Worm (Caenorhabditis elegans) whole organism, L1 larva: ENCODE data around the gene F43H9.4.

Experiments used
- C04F5.9 ChIP-seq: sonication (generic microtip); optimal IDR thresholded peaks from 2 replicates; lab custom pipeline; 2016; ENCODE audit warnings: missing genetic modification characterization, missing compliant biosample characterization
- C16A3.4 ChIP-seq: fragments of 150-350 bp; optimal IDR thresholded peaks from 2 replicates; lab custom pipeline; 2014; ENCODE audit warnings: missing biosample characterization, missing genetic modification characterization
- F16B12.6 ChIP-seq: fragments of 150-350 bp; optimal IDR thresholded peaks from 2 replicates; lab custom pipeline; 2014; ENCODE audit warnings: missing biosample characterization, missing genetic modification characterization
- Y116A8C.19 ChIP-seq: sonication (generic microtip); optimal IDR thresholded peaks from 2 replicates; lab custom pipeline; 2016; ENCODE audit warnings: missing compliant biosample characterization, missing genetic modification characterization, borderline replicate concordance
- aha-1 ChIP-seq: fragments of 150-350 bp; optimal IDR thresholded peaks from 2 replicates; lab custom pipeline; 2014; ENCODE audit warnings: missing biosample characterization, missing genetic modification characterization
- aly-2 ChIP-seq: fragments of 150-350 bp; optimal IDR thresholded peaks from 2 replicates; lab custom pipeline; 2014; ENCODE audit warnings: missing biosample characterization, missing genetic modification characterization
- ama-1 ChIP-seq: fragments of 150-350 bp; optimal IDR thresholded peaks from 2 replicates; lab custom pipeline; 2014
- blmp-1 ChIP-seq: fragments of 150-350 bp; optimal IDR thresholded peaks from 2 replicates; lab custom pipeline; 2014; ENCODE audit warnings: missing biosample characterization, missing genetic modification characterization
- ceh-8 ChIP-seq: fragments of 200-800 bp; sonication (Bioruptor generic); optimal IDR thresholded peaks from 2 replicates; lab custom pipeline; 2018; ENCODE audit warnings: mild to moderate bottlenecking, missing genetic modification characterization, moderate library complexity, missing compliant biosample characterization
- ceh-90 ChIP-seq: sonication (generic microtip); optimal IDR thresholded peaks from 2 replicates; lab custom pipeline; 2016; ENCODE audit warnings: missing genetic modification characterization, missing compliant biosample characterization
- ces-1 ChIP-seq: fragments of 150-350 bp; optimal IDR thresholded peaks from 2 replicates; lab custom pipeline; 2014; ENCODE audit warnings: missing biosample characterization, missing genetic modification reagents, missing genetic modification characterization
- dpl-1 ChIP-seq, 3 experiments: fragments of 150-350 bp in 2 of 3; sonication (generic microtip) in 1 of 3; optimal IDR thresholded peaks; 2 replicates each; lab custom pipeline; 2014 to 2017; ENCODE audit warnings: missing biosample characterization in 3 of 3, missing genetic modification characterization in 3 of 3, missing genetic modification reagents in 3 of 3
- efl-1 ChIP-seq, 4 experiments: fragments of 150-350 bp; optimal IDR thresholded peaks in 3 of 4; peaks in 1 of 4; 1 replicate in 1 of 4; 2 replicates in 3 of 4; lab custom pipeline; 2014; ENCODE audit warnings: missing biosample characterization in 2 of 4, missing genetic modification characterization in 2 of 4, missing genetic modification reagents in 2 of 4
- efl-3 ChIP-seq: fragments of 200-800 bp; sonication (Bioruptor generic); optimal IDR thresholded peaks from 2 replicates; lab custom pipeline; 2018; ENCODE audit warnings: mild to moderate bottlenecking, missing genetic modification characterization, missing compliant biosample characterization
- egl-27 ChIP-seq, 2 experiments: fragments of 150-350 bp in 1 of 2; sonication (generic microtip); optimal IDR thresholded peaks; 3 replicates each; lab custom pipeline; 2017 to 2018; ENCODE audit warnings: missing biosample characterization in 2 of 2, missing genetic modification characterization in 2 of 2, missing genetic modification reagents in 2 of 2
- elt-3 ChIP-seq, 6 experiments: fragments of 150-350 bp in 1 of 6; sonication (generic microtip); optimal IDR thresholded peaks; 2 replicates each; lab custom pipeline; 2017 to 2018; ENCODE audit warnings: missing biosample characterization in 6 of 6, missing genetic modification characterization in 6 of 6, inconsistent platforms in 1 of 6
- fkh-10 ChIP-seq: sonication (generic microtip); optimal IDR thresholded peaks from 2 replicates; lab custom pipeline; 2017; ENCODE audit warnings: missing biosample characterization, missing genetic modification reagents, missing genetic modification characterization
- fos-1 ChIP-seq: fragments of 150-350 bp; optimal IDR thresholded peaks from 2 replicates; lab custom pipeline; 2014; ENCODE audit warnings: missing biosample characterization, missing genetic modification characterization
- grh-1 ChIP-seq: fragments of 200-800 bp; sonication (Bioruptor generic); IDR thresholded peaks from 2 replicates; pipeline ENCODE4 v1.3.6; 2022; ENCODE audit warnings: missing genetic modification reagents, missing genetic modification characterization, missing compliant biosample characterization
- hlh-4 ChIP-seq: sonication (generic microtip); optimal IDR thresholded peaks from 2 replicates; lab custom pipeline; 2016; ENCODE audit warnings: mild to moderate bottlenecking, missing genetic modification characterization, missing compliant biosample characterization
- hpl-2 ChIP-seq: fragments of 150-350 bp; optimal IDR thresholded peaks from 2 replicates; lab custom pipeline; 2014; ENCODE audit warnings: missing biosample characterization, missing genetic modification reagents, missing genetic modification characterization
- isw-1 ChIP-seq: fragments of 200-800 bp; sonication (Bioruptor generic); IDR thresholded peaks from 2 replicates; pipeline ENCODE4 v1.3.6; 2022; ENCODE audit warnings: missing genetic modification characterization, missing compliant biosample characterization
- jun-1 ChIP-seq: fragments of 150-350 bp; optimal IDR thresholded peaks from 2 replicates; lab custom pipeline; 2014; ENCODE audit warnings: missing biosample characterization, missing genetic modification reagents, missing genetic modification characterization
- lin-15B ChIP-seq: fragments of 150-350 bp; sonication (generic microtip); optimal IDR thresholded peaks from 3 replicates; lab custom pipeline; 2014; ENCODE audit warnings: missing biosample characterization, missing genetic modification characterization
- lin-35 ChIP-seq, 2 experiments: fragments of 150-350 bp; optimal IDR thresholded peaks; 2 replicates each; lab custom pipeline; 2014; ENCODE audit warnings: missing biosample characterization in 2 of 2, missing genetic modification characterization in 2 of 2, missing genetic modification reagents in 2 of 2
- lir-3 ChIP-seq: sonication (generic microtip); optimal IDR thresholded peaks from 2 replicates; lab custom pipeline; 2016; ENCODE audit warnings: mild to moderate bottlenecking, missing genetic modification characterization, moderate library complexity, missing compliant biosample characterization; ENCODE audit not compliant: poor library complexity
- lsy-2 ChIP-seq, 2 experiments: fragments of 150-350 bp; optimal IDR thresholded peaks; 2 replicates each; lab custom pipeline; 2014; ENCODE audit warnings: missing biosample characterization in 2 of 2, missing genetic modification characterization in 2 of 2
- mdl-1 ChIP-seq, 2 experiments: fragments of 150-350 bp; optimal IDR thresholded peaks; 2 replicates each; lab custom pipeline; 2014 to 2017; ENCODE audit warnings: missing biosample characterization in 2 of 2, missing genetic modification characterization in 2 of 2, inconsistent platforms in 1 of 2
- nhr-12 ChIP-seq: sonication (generic microtip); optimal IDR thresholded peaks from 2 replicates; lab custom pipeline; 2017; ENCODE audit warnings: missing biosample characterization, missing genetic modification characterization
- nhr-19 ChIP-seq: fragments of 200-800 bp; sonication (Bioruptor generic); conservative IDR thresholded peaks from 2 replicates; pipeline ENCODE4 v1.3.6; 2022; ENCODE audit warnings: missing genetic modification characterization, missing compliant biosample characterization
- nhr-20 ChIP-seq: sonication (generic microtip); optimal IDR thresholded peaks from 2 replicates; lab custom pipeline; 2016; ENCODE audit warnings: mild to moderate bottlenecking, missing genetic modification characterization, missing compliant biosample characterization
- nhr-237 ChIP-seq: fragments of 150-350 bp; optimal IDR thresholded peaks from 2 replicates; lab custom pipeline; 2014; ENCODE audit warnings: missing biosample characterization, missing genetic modification characterization
- nhr-71 ChIP-seq: sonication (generic microtip); optimal IDR thresholded peaks from 2 replicates; lab custom pipeline; 2016; ENCODE audit warnings: mild to moderate bottlenecking, missing genetic modification characterization, moderate library complexity, missing compliant biosample characterization
- nhr-77 ChIP-seq: fragments of 150-350 bp; optimal IDR thresholded peaks from 2 replicates; lab custom pipeline; 2014; ENCODE audit warnings: missing biosample characterization, missing genetic modification characterization
- nhr-85 ChIP-seq: sonication (generic microtip); peaks from one replicate; lab custom pipeline; 2016; ENCODE audit warnings: missing genetic modification characterization, inconsistent platforms, missing compliant biosample characterization
- nhr-90 ChIP-seq: sonication (generic microtip); optimal IDR thresholded peaks from 2 replicates; lab custom pipeline; 2016; ENCODE audit warnings: mild to moderate bottlenecking, missing genetic modification characterization, missing compliant biosample characterization; ENCODE audit not compliant: poor library complexity
- pag-3 ChIP-seq: sonication (generic microtip); optimal IDR thresholded peaks from 2 replicates; lab custom pipeline; 2017; ENCODE audit warnings: missing genetic modification characterization, mild to moderate bottlenecking, missing compliant biosample characterization, antibody characterized with exemption, borderline replicate concordance; ENCODE audit not compliant: insufficient read depth
- pax-3 ChIP-seq: fragments of 200-800 bp; sonication (Bioruptor generic); optimal IDR thresholded peaks from 2 replicates; lab custom pipeline; 2018; ENCODE audit warnings: mild to moderate bottlenecking, missing genetic modification characterization, moderate library complexity, missing compliant biosample characterization
- pqm-1 ChIP-seq: sonication (generic microtip); optimal IDR thresholded peaks from 3 replicates; lab custom pipeline; 2017; ENCODE audit warnings: missing biosample characterization, missing genetic modification characterization
- rnt-1 ChIP-seq: sonication (generic microtip); optimal IDR thresholded peaks from 2 replicates; lab custom pipeline; 2016; ENCODE audit warnings: mild to moderate bottlenecking, missing genetic modification characterization, moderate library complexity, missing compliant biosample characterization
- skn-1 ChIP-seq: fragments of 150-350 bp; optimal IDR thresholded peaks from 2 replicates; lab custom pipeline; 2014; ENCODE audit warnings: missing biosample characterization, missing genetic modification characterization
- snpc-4 ChIP-seq: fragments of 150-350 bp; optimal IDR thresholded peaks from 2 replicates; lab custom pipeline; 2014; ENCODE audit warnings: missing biosample characterization, missing genetic modification characterization
- snu-23 ChIP-seq: sonication (generic microtip); optimal IDR thresholded peaks from 2 replicates; lab custom pipeline; 2016; ENCODE audit warnings: missing genetic modification characterization, missing compliant biosample characterization
- sox-4 ChIP-seq: sonication (generic microtip); optimal IDR thresholded peaks from 2 replicates; lab custom pipeline; 2016; ENCODE audit warnings: missing genetic modification characterization, missing compliant biosample characterization
- swsn-7 ChIP-seq: sonication (generic microtip); optimal IDR thresholded peaks from 2 replicates; lab custom pipeline; 2016; ENCODE audit warnings: missing genetic modification characterization, missing compliant biosample characterization
- tbx-2 ChIP-seq: sonication (generic microtip); optimal IDR thresholded peaks from 2 replicates; lab custom pipeline; 2016; ENCODE audit warnings: missing genetic modification characterization, missing compliant biosample characterization
- unc-62 ChIP-seq: fragments of 150-350 bp; optimal IDR thresholded peaks from 2 replicates; lab custom pipeline; 2014; ENCODE audit warnings: missing biosample characterization, missing genetic modification reagents, missing genetic modification characterization
- unc-98 ChIP-seq: fragments of 200-800 bp; sonication (Bioruptor generic); IDR thresholded peaks from 2 replicates; pipeline ENCODE4 v1.3.6; 2022; ENCODE audit warnings: missing genetic modification characterization, missing compliant biosample characterization
- vab-15 ChIP-seq: sonication (generic microtip); optimal IDR thresholded peaks from 2 replicates; lab custom pipeline; 2017; ENCODE audit warnings: missing genotype, mild to moderate bottlenecking, missing genetic modification characterization, missing compliant biosample characterization
- zag-1 ChIP-seq: fragments of 150-350 bp; optimal IDR thresholded peaks from 2 replicates; lab custom pipeline; 2014; ENCODE audit warnings: missing biosample characterization, missing genetic modification characterization
- zip-4 ChIP-seq: fragments of 200-800 bp; sonication (Bioruptor generic); optimal IDR thresholded peaks from 2 replicates; lab custom pipeline; 2018; ENCODE audit warnings: mild to moderate bottlenecking, missing genetic modification characterization, moderate library complexity, missing compliant biosample characterization
- ztf-11 ChIP-seq, 2 experiments: sonication (generic microtip); optimal IDR thresholded peaks; 2 replicates each; lab custom pipeline; 2016 to 2017; ENCODE audit warnings: missing genetic modification characterization in 2 of 2, missing biosample characterization in 1 of 2, missing compliant biosample characterization in 1 of 2

F43H9.4 gene

ce11 chrV:8027429-8028142, 1.1 kb downstream of the F43H9.4 start:
- no peak for TF ChIP-seq unc-62 (GFP tag; lab: Kevin White, UChicago)
- no peak for TF ChIP-seq Y116A8C.19 (tag; lab: Kevin White, UChicago)
- TF ChIP-seq lsy-2 (tag; optimal IDR thresholded peaks at IDR 0.05; lab: Kevin White, UChicago) = peak in 1 of 2 experiments; percentile 53
- no peak for TF ChIP-seq pag-3 (tag; lab: Kevin White, UChicago)
- TF ChIP-seq ces-1 (GFP tag; lab: Kevin White, UChicago) = no peak
- no peak for TF ChIP-seq skn-1 (tag; lab: Kevin White, UChicago)
- no peak for TF ChIP-seq pqm-1 (tag; lab: Kevin White, UChicago)
- TF ChIP-seq snu-23 (GFP tag; lab: Kevin White, UChicago) = peak; percentile 43
- no peak for TF ChIP-seq swsn-7 (tag; lab: Kevin White, UChicago)
- no peak for TF ChIP-seq sox-4 (tag; lab: Kevin White, UChicago)
- TF ChIP-seq aly-2 (tag; lab: Kevin White, UChicago) = no peak
- no peak for TF ChIP-seq C04F5.9
- TF ChIP-seq F16B12.6 (tag; lab: Kevin White, UChicago) = no peak
- TF ChIP-seq efl-1 (optimal IDR thresholded peaks at IDR 0.05; lab: Kevin White, UChicago) = no peak
- peak in 1 of 2 experiments; percentile 54 for TF ChIP-seq efl-1 (GFP tag; optimal IDR thresholded peaks at IDR 0.05 in 1 of 2; lab: Kevin White, UChicago)
- no peak for TF ChIP-seq nhr-12
- peak in 5 of 6 experiments; percentile 9 to 82 (median 30) for TF ChIP-seq elt-3 (tag; optimal IDR thresholded peaks at IDR 0.05; lab: Kevin White, UChicago)
- no peak for TF ChIP-seq ama-1 (lab: Kevin White, UChicago)
- peak; percentile 21 for TF ChIP-seq nhr-71 (tag; lab: Kevin White, UChicago)
- no peak for TF ChIP-seq tbx-2 (tag; lab: Kevin White, UChicago)
- no peak for TF ChIP-seq C16A3.4 (tag; lab: Kevin White, UChicago)
- TF ChIP-seq blmp-1 (tag; lab: Kevin White, UChicago) = peak; percentile 82
- TF ChIP-seq egl-27 (tag; optimal IDR thresholded peaks at IDR 0.05; lab: Kevin White, UChicago) = no peak
- no peak for TF ChIP-seq dpl-1 (GFP tag; optimal IDR thresholded peaks at IDR 0.05; lab: Kevin White, UChicago)
- TF ChIP-seq efl-3 (GFP tag; lab: Kevin White, UChicago) = no peak
- no peak for TF ChIP-seq nhr-19 (GFP tag; lab: Robert Waterston, UW)
- TF ChIP-seq jun-1 (tag; lab: Kevin White, UChicago) = no peak
- no peak for TF ChIP-seq unc-98 (GFP tag; lab: Robert Waterston, UW)
- TF ChIP-seq nhr-85 = peak; percentile 90
- no peak for TF ChIP-seq aha-1 (tag; lab: Kevin White, UChicago)
- TF ChIP-seq mdl-1 (tag; optimal IDR thresholded peaks at IDR 0.05; lab: Kevin White, UChicago) = no peak
- no peak for TF ChIP-seq pax-3 (tag; lab: Kevin White, UChicago)
- TF ChIP-seq nhr-77 (tag; lab: Kevin White, UChicago) = no peak
- no peak for TF ChIP-seq hpl-2
- no peak for TF ChIP-seq hlh-4
- no peak for TF ChIP-seq snpc-4 (tag; lab: Kevin White, UChicago)
- no peak for TF ChIP-seq fkh-10
- TF ChIP-seq nhr-20 (tag; lab: Kevin White, UChicago) = peak; percentile 56
- no peak for TF ChIP-seq nhr-237 (tag; lab: Kevin White, UChicago)
- TF ChIP-seq ztf-11 (tag; optimal IDR thresholded peaks at IDR 0.05; lab: Kevin White, UChicago) = no peak
- no peak for TF ChIP-seq nhr-90 (tag; lab: Kevin White, UChicago)
- TF ChIP-seq grh-1 (GFP tag; lab: Robert Waterston, UW) = peak; percentile 74
- TF ChIP-seq lin-35 (GFP tag; optimal IDR thresholded peaks at IDR 0.05; lab: Kevin White, UChicago) = peak in 1 of 2 experiments; percentile 9
- no peak for TF ChIP-seq vab-15 (tag; lab: Kevin White, UChicago)
- TF ChIP-seq fos-1 (tag; lab: Kevin White, UChicago) = no peak
- TF ChIP-seq isw-1 (GFP tag; lab: Robert Waterston, UW) = no peak
- no peak for TF ChIP-seq zip-4 (GFP tag; lab: Kevin White, UChicago)
- TF ChIP-seq ceh-90 = no peak
- no peak for TF ChIP-seq ceh-8 (GFP tag; lab: Kevin White, UChicago)
- no peak for TF ChIP-seq lir-3 (tag; lab: Kevin White, UChicago)
- TF ChIP-seq rnt-1 = no peak
- TF ChIP-seq lin-15B = no peak
- TF ChIP-seq zag-1 (tag; lab: Kevin White, UChicago) = no peak
